Fruit fly (Drosophila melanogaster): ENCODE measurements around the gene CG43061.
A peak's percentile ranks its signal among the peaks of the same experiment; 100 is the strongest.

CG43061 gene

DNA sequence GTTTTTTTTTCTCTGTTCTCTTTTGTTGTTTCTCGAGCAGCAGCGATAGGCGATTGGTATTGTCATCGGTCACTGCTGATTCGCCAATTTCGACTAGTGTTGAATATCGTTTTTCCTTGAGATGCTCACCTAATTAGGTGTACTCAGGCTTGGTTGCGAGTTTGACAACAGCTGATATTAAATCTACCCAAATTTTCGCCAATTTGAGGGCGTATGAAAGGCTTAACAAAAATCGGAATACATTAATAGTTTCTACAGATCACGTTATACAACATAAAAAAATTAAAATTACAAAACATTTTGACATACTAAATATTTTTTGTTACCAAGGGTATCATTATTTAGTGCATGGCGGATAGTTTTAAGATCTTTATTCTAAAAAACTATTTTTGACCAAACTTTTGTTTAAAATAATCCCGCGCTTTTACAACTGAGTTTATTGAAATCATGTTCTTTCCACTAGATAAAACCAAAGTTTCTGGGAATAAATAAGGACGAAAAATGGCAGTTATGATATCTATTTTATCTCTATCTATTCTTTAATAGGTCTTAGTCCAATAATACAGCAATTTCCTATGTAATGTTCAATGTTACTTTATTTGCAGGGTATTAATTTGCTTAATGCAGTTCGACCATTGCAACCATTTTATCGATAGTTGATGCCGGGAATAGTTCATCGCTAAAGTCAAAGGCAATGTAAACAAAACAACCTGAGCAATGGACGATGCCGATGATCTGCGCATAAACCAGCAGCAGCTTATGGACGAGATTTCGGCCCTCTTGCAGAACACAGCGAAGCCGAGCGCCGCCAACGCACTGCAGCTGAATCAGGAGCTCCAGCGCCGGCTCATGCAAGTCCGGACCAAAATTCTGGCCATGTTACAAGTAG lies 36.1 kb upstream of the CG43061 start, which contains the start of the genes CG10435 and Pbp95 (continued):
- TF ChIP-seq spab (GFP tag; optimal IDR thresholded peaks at IDR 0.05) = no peak
- TF ChIP-seq cyc (GFP tag; optimal IDR thresholded peaks at IDR 0.05) = peak; percentile 52
- peak; percentile 55 for TF ChIP-seq Sox14 (GFP tag; optimal IDR thresholded peaks at IDR 0.05)
- TF ChIP-seq esn (GFP tag; optimal IDR thresholded peaks at IDR 0.05) = peak; percentile 55
- no peak for TF ChIP-seq CG6792 (GFP tag; optimal IDR thresholded peaks at IDR 0.05)
- TF ChIP-seq CG6854 (GFP tag; optimal IDR thresholded peaks at IDR 0.05) = no peak
- TF ChIP-seq CG6808 (GFP tag; optimal IDR thresholded peaks at IDR 0.05) = no peak
- peak; percentile 62 for TF ChIP-seq CG6163 (GFP tag; IDR thresholded peaks at IDR 0.05)
- peak; percentile 54 for TF ChIP-seq Hr39 (GFP tag; optimal IDR thresholded peaks at IDR 0.05)
- TF ChIP-seq fkh (GFP tag; optimal IDR thresholded peaks at IDR 0.05) = no peak
- TF ChIP-seq CG11902 (GFP tag; optimal IDR thresholded peaks at IDR 0.05) = peak; percentile 29
- TF ChIP-seq CG1621 (tag; optimal IDR thresholded peaks at IDR 0.05) = no peak
- no peak for TF ChIP-seq Sox102F (GFP tag; optimal IDR thresholded peaks at IDR 0.05)
- TF ChIP-seq Lpt (GFP tag; optimal IDR thresholded peaks at IDR 0.05) = peak; percentile 45
- TF ChIP-seq CG3919 (GFP tag; optimal IDR thresholded peaks at IDR 0.05) = no peak
- TF ChIP-seq CG16779 (tag; optimal IDR thresholded peaks at IDR 0.05) = no peak
- TF ChIP-seq CG3032 (tag; optimal IDR thresholded peaks at IDR 0.05) = peak; percentile 27
- TF ChIP-seq CG7368 (GFP tag; optimal IDR thresholded peaks at IDR 0.05) = peak; percentile 37
- no peak for TF ChIP-seq CG9139 (GFP tag; optimal IDR thresholded peaks at IDR 0.05)
- no peak for TF ChIP-seq Met (GFP tag; optimal IDR thresholded peaks at IDR 0.05)
- no peak for TF ChIP-seq Sox15 (GFP tag; optimal IDR thresholded peaks at IDR 0.05)
- no peak for TF ChIP-seq Gug (GFP tag; IDR thresholded peaks at IDR 0.05)
- TF ChIP-seq net (GFP tag; optimal IDR thresholded peaks at IDR 0.05) = no peak
- TF ChIP-seq svp (GFP tag) = peak; percentile 97
- 0 out of 2 replicates have a peak, but pooled peaks have one; percentile 24 for TF ChIP-seq CG11294 (GFP tag; IDR thresholded peaks at IDR 0.05)
- no peak for TF ChIP-seq dac (GFP tag; optimal IDR thresholded peaks at IDR 0.05)
- TF ChIP-seq Eip78C (GFP tag) = no peak
- TF ChIP-seq Eip75B (GFP tag; optimal IDR thresholded peaks at IDR 0.05) = no peak
- TF ChIP-seq CG10669 (GFP tag; optimal IDR thresholded peaks at IDR 0.05) = no peak
- no peak for TF ChIP-seq CG8319 (GFP tag; optimal IDR thresholded peaks at IDR 0.05)
- no peak for TF ChIP-seq CG4318 (GFP tag; optimal IDR thresholded peaks at IDR 0.05)
- TF ChIP-seq achi (GFP tag; optimal IDR thresholded peaks at IDR 0.05) = no peak
- no peak for TF ChIP-seq OdsH (GFP tag; optimal IDR thresholded peaks at IDR 0.05)
- TF ChIP-seq Hr4 (GFP tag; optimal IDR thresholded peaks at IDR 0.05) = peak; percentile 44
- TF ChIP-seq Ets96B (tag; optimal IDR thresholded peaks at IDR 0.05) = no peak
- TF ChIP-seq fd85E (GFP tag; optimal IDR thresholded peaks at IDR 0.05) = no peak
- TF ChIP-seq CG10631 (GFP tag; optimal IDR thresholded peaks at IDR 0.05) = peak; percentile 44
- TF ChIP-seq CG34406 (GFP tag; optimal IDR thresholded peaks at IDR 0.05) = no peak

DNA sequence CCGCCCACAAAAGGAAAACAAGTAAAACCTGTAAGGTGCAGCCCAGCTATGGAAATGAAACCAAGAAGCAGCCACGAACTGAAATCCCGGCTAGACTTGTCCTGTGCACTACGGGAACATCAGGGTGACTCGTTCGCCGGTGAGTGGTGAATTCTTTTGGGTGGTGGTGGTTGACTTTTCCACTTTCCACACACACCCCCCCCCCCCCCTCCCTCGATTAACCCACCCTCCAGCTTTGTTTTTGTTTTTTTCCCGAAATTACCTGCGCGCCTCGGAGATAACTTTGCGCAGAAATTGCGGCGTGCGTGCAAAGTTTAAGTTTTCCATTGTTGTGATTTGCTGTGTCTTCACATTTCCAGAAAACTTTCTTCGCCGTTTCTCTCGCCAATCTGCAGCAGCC lies 23.0 kb upstream of the CG43061 start:
- TF ChIP-seq Eip78C (GFP tag) = no peak
- no peak for TF ChIP-seq CG3919 (GFP tag; optimal IDR thresholded peaks at IDR 0.05)
- TF ChIP-seq salr (GFP tag; optimal IDR thresholded peaks at IDR 0.05) = no peak
- no peak for TF ChIP-seq CG10631 (GFP tag; optimal IDR thresholded peaks at IDR 0.05)
- no peak for TF ChIP-seq fd85E (GFP tag; optimal IDR thresholded peaks at IDR 0.05)
- TF ChIP-seq CG6276 (GFP tag; optimal IDR thresholded peaks at IDR 0.05) = no peak
- no peak for TF ChIP-seq Sox14 (GFP tag; optimal IDR thresholded peaks at IDR 0.05)
- TF ChIP-seq Hr4 (GFP tag; optimal IDR thresholded peaks at IDR 0.05) = no peak
- no peak for TF ChIP-seq ss (GFP tag; optimal IDR thresholded peaks at IDR 0.05)
- no peak for TF ChIP-seq topi (GFP tag; optimal IDR thresholded peaks at IDR 0.05)
- TF ChIP-seq acj6 (GFP tag; optimal IDR thresholded peaks at IDR 0.05) = no peak
- no peak for TF ChIP-seq Ets96B (tag; optimal IDR thresholded peaks at IDR 0.05)
- TF ChIP-seq CG6854 (GFP tag; optimal IDR thresholded peaks at IDR 0.05) = no peak
- TF ChIP-seq Sox102F (GFP tag; optimal IDR thresholded peaks at IDR 0.05) = no peak
- no peak for TF ChIP-seq vri (GFP tag; optimal IDR thresholded peaks at IDR 0.05)
- no peak for TF ChIP-seq CG8319 (GFP tag; optimal IDR thresholded peaks at IDR 0.05)
- no peak for TF ChIP-seq Lpt (GFP tag; optimal IDR thresholded peaks at IDR 0.05)
- TF ChIP-seq CG11902 (GFP tag; optimal IDR thresholded peaks at IDR 0.05) = no peak
